Fruit fly (Drosophila melanogaster): ENCODE data around the gene Trf2.

DNA sequence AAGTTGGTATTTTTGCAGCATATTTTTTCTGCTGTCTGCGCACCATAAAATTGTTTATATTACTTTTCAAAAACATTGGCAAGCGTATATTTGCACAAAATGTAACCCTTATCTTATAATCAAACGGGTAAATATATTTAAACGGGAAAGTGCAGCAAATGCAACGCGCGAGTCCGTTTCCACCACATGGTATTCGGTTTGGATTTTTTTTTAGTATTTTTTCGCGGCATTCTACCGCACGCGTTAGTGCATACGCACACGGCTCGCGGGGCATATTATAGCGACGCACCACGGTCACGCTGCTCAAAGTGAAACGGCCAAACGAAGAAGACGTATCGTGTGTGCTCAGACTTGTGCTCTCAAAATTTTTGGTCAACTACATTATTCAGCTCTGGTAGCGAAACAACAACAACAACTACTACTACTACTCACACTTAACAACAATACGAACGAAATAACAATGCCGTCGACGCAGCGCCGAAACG, at the start of gene Trf2:
- no peak for TF ChIP-seq sv (GFP tag; optimal IDR thresholded peaks at IDR 0.05)
- TF ChIP-seq woc (GFP tag; optimal IDR thresholded peaks at IDR 0.05) = no peak
- no peak for TF ChIP-seq N (GFP tag; optimal IDR thresholded peaks at IDR 0.05)
- TF ChIP-seq foxo (GFP tag; optimal IDR thresholded peaks at IDR 0.05) = peak in 1 of 2 experiments; percentile 8
- TF ChIP-seq Dfd (GFP tag; optimal IDR thresholded peaks at IDR 0.05) = no peak
- no peak for TF ChIP-seq pan (optimal IDR thresholded peaks at IDR 0.05)
- TF ChIP-seq Myc (optimal IDR thresholded peaks at IDR 0.05) = peak; percentile 49
- no peak for TF ChIP-seq psq (GFP tag; optimal IDR thresholded peaks at IDR 0.05)
- TF ChIP-seq fru (GFP tag; optimal IDR thresholded peaks at IDR 0.05) = no peak
- no peak for TF ChIP-seq CrebA (GFP tag; optimal IDR thresholded peaks at IDR 0.05; ENCODE audit: borderline replicate concordance)
- no peak for TF ChIP-seq dl (GFP tag; optimal IDR thresholded peaks at IDR 0.05; ENCODE audit: insufficient read depth in 1 of 2, partially characterized antibody in 2 of 2)
- no peak for TF ChIP-seq jim (GFP tag; optimal IDR thresholded peaks at IDR 0.05)

All from whole organism, wandering third instar larva.